Worm (Caenorhabditis elegans): Measurements from ENCODE around the gene srlf-34.

Gene srlf-34

ce11 chrII:10350487-10350886, 38.4 kb downstream of the srlf-34 start, which contains the start of gene C07E3.9 (continued):
- no peak for TF ChIP-seq C34B4.2 (tag; optimal IDR thresholded peaks at IDR 0.05)
- peak; percentile 41 for TF ChIP-seq C16A3.4 (tag; optimal IDR thresholded peaks at IDR 0.05)
- TF ChIP-seq nhr-12 (tag; optimal IDR thresholded peaks at IDR 0.05), result no peak
- TF ChIP-seq fkh-4 (tag; optimal IDR thresholded peaks at IDR 0.05; ENCODE audit: borderline replicate concordance), result no peak
- TF ChIP-seq aly-2 (tag; optimal IDR thresholded peaks at IDR 0.05), result no peak
- TF ChIP-seq F16B12.6 (tag; optimal IDR thresholded peaks at IDR 0.05), result peak; percentile 33
- no peak for TF ChIP-seq vab-15 (tag; optimal IDR thresholded peaks at IDR 0.05)
- TF ChIP-seq mef-2 (tag; optimal IDR thresholded peaks at IDR 0.05), result no peak
- TF ChIP-seq ama-1 (optimal IDR thresholded peaks at IDR 0.05), result no peak
- peak; percentile 27 to 81 for TF ChIP-seq lsy-2 (tag; optimal IDR thresholded peaks at IDR 0.05)
- TF ChIP-seq unc-86 (tag; optimal IDR thresholded peaks at IDR 0.05), result no peak
- no peak for TF ChIP-seq egl-13 (tag; optimal IDR thresholded peaks at IDR 0.05)
- TF ChIP-seq ces-1 (GFP tag; optimal IDR thresholded peaks at IDR 0.05), result no peak
- no peak for TF ChIP-seq nhr-84 (tag; optimal IDR thresholded peaks at IDR 0.05)
- no peak for TF ChIP-seq sptf-1 (tag; optimal IDR thresholded peaks at IDR 0.05)
- no peak for TF ChIP-seq lin-14 (GFP tag; optimal IDR thresholded peaks at IDR 0.05)
- no peak for TF ChIP-seq unc-62 (GFP tag; optimal IDR thresholded peaks at IDR 0.05)
- no peak for TF ChIP-seq snpc-4 (tag; optimal IDR thresholded peaks at IDR 0.05)
- peak; percentile 28 for TF ChIP-seq skn-1 (tag; optimal IDR thresholded peaks at IDR 0.05)
- peak; percentile 28 for TF ChIP-seq fos-1 (tag; optimal IDR thresholded peaks at IDR 0.05)
- peak; percentile 50 for TF ChIP-seq snu-23 (GFP tag; optimal IDR thresholded peaks at IDR 0.05)
- no peak for TF ChIP-seq aha-1 (tag; optimal IDR thresholded peaks at IDR 0.05)
- no peak for TF ChIP-seq nhr-47 (tag; optimal IDR thresholded peaks at IDR 0.05)
- TF ChIP-seq lir-3 (tag; optimal IDR thresholded peaks at IDR 0.05; ENCODE audit: poor library complexity), result no peak
- no peak for TF ChIP-seq dsc-1 (tag; optimal IDR thresholded peaks at IDR 0.05)
- peak; percentile 27 for TF ChIP-seq unc-130 (tag; optimal IDR thresholded peaks at IDR 0.05)
- TF ChIP-seq rnt-1 (tag; optimal IDR thresholded peaks at IDR 0.05), result peak; percentile 39
- TF ChIP-seq lin-35 (GFP tag; optimal IDR thresholded peaks at IDR 0.05), result peak; percentile 94 to 98
- peak; percentile 94 to 97 for TF ChIP-seq efl-1 (optimal IDR thresholded peaks at IDR 0.05)
- peak; percentile 94 to 99 for TF ChIP-seq efl-1 (GFP tag; optimal IDR thresholded peaks at IDR 0.05 in 1 of 2)
- no peak for TF ChIP-seq ceh-88 (GFP tag; IDR thresholded peaks at IDR 0.05)
- TF ChIP-seq ztf-11 (tag; optimal IDR thresholded peaks at IDR 0.05), result no peak
- TF ChIP-seq irx-1 (tag; optimal IDR thresholded peaks at IDR 0.05), result no peak
- no peak for TF ChIP-seq zip-4 (GFP tag; optimal IDR thresholded peaks at IDR 0.05)
- no peak for TF ChIP-seq ceh-8 (GFP tag; optimal IDR thresholded peaks at IDR 0.05)
- TF ChIP-seq lin-39 (tag; optimal IDR thresholded peaks at IDR 0.05), result no peak
- TF ChIP-seq nhr-85 (tag), result no peak
- no peak for TF ChIP-seq sox-4 (tag; optimal IDR thresholded peaks at IDR 0.05)
- no peak for TF ChIP-seq tbx-2 (tag; optimal IDR thresholded peaks at IDR 0.05)
- TF ChIP-seq unc-30 (tag; optimal IDR thresholded peaks at IDR 0.05), result no peak
- TF ChIP-seq nhr-19 (GFP tag; conservative IDR thresholded peaks at IDR 0.05), result no peak; the same call in 1 of the 2 replicates
- TF ChIP-seq hpl-2 (GFP tag; optimal IDR thresholded peaks at IDR 0.05), result no peak
- peak; percentile 39; the same call in 1 of the 2 replicates for TF ChIP-seq mab-9 (GFP tag; IDR thresholded peaks at IDR 0.05)
- no peak for TF ChIP-seq ets-5 (GFP tag; IDR thresholded peaks at IDR 0.05)
- TF ChIP-seq mep-1 (tag; optimal IDR thresholded peaks at IDR 0.05), result no peak
- no peak for TF ChIP-seq pqm-1 (tag; optimal IDR thresholded peaks at IDR 0.05)
- no peak for TF ChIP-seq hlh-4 (tag; optimal IDR thresholded peaks at IDR 0.05)
- TF ChIP-seq unc-98 (GFP tag; IDR thresholded peaks at IDR 0.05), result no peak

Measured in whole organism, L1 larva.